Worm (Caenorhabditis elegans) whole organism, young adult: ENCODE measurements around the gene T16G12.10.

ENCODE experiments used
- B0019.2 ChIP-seq: fragments of 200-800 bp; sonication (Bioruptor generic); conservative IDR thresholded peaks from 2 replicates; pipeline ENCODE4 v1.3.6; 2022; ENCODE audit warnings: missing genetic modification reagents, missing genetic modification characterization, missing compliant biosample characterization
- B0261.1 ChIP-seq: sonication (generic microtip); optimal IDR thresholded peaks from 2 replicates; lab custom pipeline; 2016; ENCODE audit warnings: mild to moderate bottlenecking, missing genetic modification characterization, moderate library complexity, missing compliant biosample characterization
- C06A6.2 ChIP-seq: fragments of 200-800 bp; sonication (Bioruptor generic); conservative IDR thresholded peaks from 2 replicates; pipeline ENCODE4 v1.3.6; 2022; ENCODE audit warnings: missing genetic modification characterization, missing compliant biosample characterization
- F22D6.2 ChIP-seq: sonication (generic microtip); optimal IDR thresholded peaks from 2 replicates; lab custom pipeline; 2016; ENCODE audit warnings: mild to moderate bottlenecking, missing genetic modification characterization, missing compliant biosample characterization
- F37B4.10 ChIP-seq: fragments of 200-800 bp; sonication (Bioruptor generic); IDR thresholded peaks from 2 replicates; pipeline ENCODE4 v1.3.6; 2022; ENCODE audit warnings: missing genetic modification characterization, missing compliant biosample characterization
- K11D2.4 ChIP-seq: fragments of 200-800 bp; sonication (Bioruptor generic); IDR thresholded peaks from 2 replicates; pipeline ENCODE4 v1.3.6; 2022; ENCODE audit warnings: missing genetic modification reagents, missing genetic modification characterization, missing compliant biosample characterization
- Y53F4B.3 ChIP-seq: fragments of 200-800 bp; sonication (Bioruptor generic); IDR thresholded peaks from 2 replicates; pipeline ENCODE4 v1.3.6; 2022; ENCODE audit warnings: missing genetic modification reagents, missing genetic modification characterization, missing compliant biosample characterization
- ZK185.1 ChIP-seq: sonication (generic microtip); optimal IDR thresholded peaks from 2 replicates; lab custom pipeline; 2016; ENCODE audit warnings: mild to moderate bottlenecking, missing genetic modification characterization, missing compliant biosample characterization; ENCODE audit not compliant: poor library complexity, severe bottlenecking
- akir-1 ChIP-seq: fragments of 200-800 bp; sonication (Bioruptor generic); optimal IDR thresholded peaks from 2 replicates; lab custom pipeline; 2018; ENCODE audit warnings: mild to moderate bottlenecking, missing genetic modification characterization, moderate library complexity, missing compliant biosample characterization
- aptf-2 ChIP-seq: fragments of 200-800 bp; sonication (Bioruptor generic); conservative IDR thresholded peaks from 2 replicates; pipeline ENCODE4 v1.3.6; 2022; ENCODE audit warnings: missing genetic modification reagents, missing genetic modification characterization, missing compliant biosample characterization
- attf-5 ChIP-seq: fragments of 200-800 bp; sonication (Bioruptor generic); optimal IDR thresholded peaks from 2 replicates; lab custom pipeline; 2018; ENCODE audit warnings: mild to moderate bottlenecking, missing genetic modification characterization, missing compliant biosample characterization
- ccch-3 ChIP-seq: fragments of 200-800 bp; sonication (Bioruptor generic); optimal IDR thresholded peaks from 2 replicates; lab custom pipeline; 2018; ENCODE audit warnings: mild to moderate bottlenecking, missing genetic modification characterization, missing compliant biosample characterization
- ceh-40 ChIP-seq: fragments of 200-800 bp; sonication (Bioruptor generic); IDR thresholded peaks from 2 replicates; pipeline ENCODE4 v1.3.6; 2022; ENCODE audit warnings: missing genetic modification characterization, missing compliant biosample characterization
- ceh-79 ChIP-seq: sonication (generic microtip); optimal IDR thresholded peaks from 2 replicates; lab custom pipeline; 2017; ENCODE audit warnings: mild to moderate bottlenecking, missing genetic modification characterization, missing compliant biosample characterization
- ceh-91 ChIP-seq: fragments of 200-800 bp; sonication (Bioruptor generic); IDR thresholded peaks from 2 replicates; pipeline ENCODE4 v1.3.6; 2022; ENCODE audit warnings: missing genetic modification reagents, missing genetic modification characterization, missing compliant biosample characterization
- die-1 ChIP-seq: sonication (generic microtip); optimal IDR thresholded peaks from 2 replicates; lab custom pipeline; 2016; ENCODE audit warnings: missing genotype, mild to moderate bottlenecking, missing genetic modification characterization, missing compliant biosample characterization
- dox-1 ChIP-seq: fragments of 200-800 bp; sonication (Bioruptor generic); IDR thresholded peaks from 2 replicates; pipeline ENCODE4 v1.3.6; 2022; ENCODE audit warnings: missing genetic modification reagents, missing genetic modification characterization, missing compliant biosample characterization
- egl-18 ChIP-seq: fragments of 200-800 bp; sonication (Bioruptor generic); IDR thresholded peaks from 2 replicates; pipeline ENCODE4 v1.3.6; 2022; ENCODE audit warnings: missing genetic modification reagents, missing genetic modification characterization, missing compliant biosample characterization
- ekl-4 ChIP-seq: fragments of 200-800 bp; sonication (Bioruptor generic); IDR thresholded peaks from 2 replicates; pipeline ENCODE4 v1.3.6; 2022; ENCODE audit warnings: missing genetic modification reagents, missing genetic modification characterization, missing compliant biosample characterization
- him-1 ChIP-seq: sonication (generic microtip); optimal IDR thresholded peaks from 2 replicates; lab custom pipeline; 2016; ENCODE audit warnings: missing genotype, missing genetic modification reagents, missing genetic modification characterization, missing compliant biosample characterization
- hrde-1 ChIP-seq: sonication (generic microtip); optimal IDR thresholded peaks from 2 replicates; lab custom pipeline; 2016; ENCODE audit warnings: missing genetic modification characterization, mild to moderate bottlenecking, missing compliant biosample characterization, moderate library complexity, missing genotype, missing genetic modification reagents, borderline replicate concordance
- lag-1 ChIP-seq: fragments of 200-800 bp; sonication (Bioruptor generic); IDR thresholded peaks from 2 replicates; pipeline ENCODE4 v1.3.6; 2022; ENCODE audit warnings: missing genetic modification reagents, missing genetic modification characterization, missing compliant biosample characterization
- let-607 ChIP-seq, 2 experiments: fragments of 200-800 bp in 1 of 2; sonication (Bioruptor generic) in 1 of 2; sonication (generic microtip) in 1 of 2; optimal IDR thresholded peaks; 2 replicates each; lab custom pipeline; 2016 to 2018; ENCODE audit warnings: mild to moderate bottlenecking in 2 of 2, missing compliant biosample characterization in 2 of 2, missing genetic modification characterization in 2 of 2, moderate library complexity in 2 of 2, missing genotype in 1 of 2
- lin-35 ChIP-seq, 3 experiments: fragments of 150-350 bp in 2 of 3; sonication (generic microtip) in 1 of 3; optimal IDR thresholded peaks; 2 replicates each; lab custom pipeline; 2014 to 2018; ENCODE audit warnings: missing biosample characterization in 3 of 3, missing genetic modification characterization in 3 of 3, missing genetic modification reagents in 3 of 3
- lin-54 ChIP-seq: fragments of 200-800 bp; sonication (Bioruptor generic); optimal IDR thresholded peaks from 2 replicates; lab custom pipeline; 2018; ENCODE audit warnings: mild to moderate bottlenecking, missing genetic modification characterization, missing compliant biosample characterization
- lir-1 ChIP-seq: fragments of 200-800 bp; sonication (Bioruptor generic); conservative IDR thresholded peaks from 2 replicates; pipeline ENCODE4 v1.3.6; 2022; ENCODE audit warnings: missing genetic modification reagents, missing genetic modification characterization, missing compliant biosample characterization
- madf-6 ChIP-seq: fragments of 200-800 bp; sonication (Bioruptor generic); IDR thresholded peaks from 2 replicates; pipeline ENCODE4 v1.3.6; 2022; ENCODE audit warnings: missing genetic modification reagents, missing genetic modification characterization, missing compliant biosample characterization
- madf-8 ChIP-seq: fragments of 200-800 bp; sonication (Bioruptor generic); conservative IDR thresholded peaks from 2 replicates; pipeline ENCODE4 v1.3.6; 2022; ENCODE audit warnings: missing genetic modification reagents, missing genetic modification characterization, missing compliant biosample characterization
- mcd-1 ChIP-seq: fragments of 200-800 bp; sonication (Bioruptor generic); IDR thresholded peaks from 2 replicates; pipeline ENCODE4 v1.3.6; 2022; ENCODE audit warnings: missing genetic modification reagents, missing genetic modification characterization, missing compliant biosample characterization
- mel-28 ChIP-seq: sonication (generic microtip); optimal IDR thresholded peaks from 2 replicates; lab custom pipeline; 2016; ENCODE audit warnings: borderline replicate concordance, mild to moderate bottlenecking, missing genetic modification characterization, missing compliant biosample characterization
- nfyb-1 ChIP-seq: fragments of 200-800 bp; sonication (Bioruptor generic); IDR thresholded peaks from 2 replicates; pipeline ENCODE4 v1.3.6; 2022; ENCODE audit warnings: missing genetic modification reagents, missing genetic modification characterization, missing compliant biosample characterization
- nhr-120 ChIP-seq: fragments of 200-800 bp; sonication (Bioruptor generic); IDR thresholded peaks from 2 replicates; pipeline ENCODE4 v1.3.6; 2022; ENCODE audit warnings: missing genetic modification characterization, missing compliant biosample characterization
- nhr-80 ChIP-seq: sonication (generic microtip); optimal IDR thresholded peaks from 2 replicates; lab custom pipeline; 2016; ENCODE audit warnings: missing genetic modification characterization, missing compliant biosample characterization
- nhr-90 ChIP-seq: sonication (generic microtip); optimal IDR thresholded peaks from 2 replicates; lab custom pipeline; 2016; ENCODE audit warnings: missing genotype, mild to moderate bottlenecking, missing genetic modification characterization, missing compliant biosample characterization
- somi-1 ChIP-seq: fragments of 200-800 bp; sonication (Bioruptor generic); optimal IDR thresholded peaks from 2 replicates; lab custom pipeline; 2018; ENCODE audit warnings: mild to moderate bottlenecking, missing genetic modification characterization, missing compliant biosample characterization
- tbx-9 ChIP-seq: sonication (generic microtip); optimal IDR thresholded peaks from 2 replicates; lab custom pipeline; 2016; ENCODE audit warnings: borderline replicate concordance, missing genetic modification characterization, inconsistent platforms, missing compliant biosample characterization
- unc-130 ChIP-seq: sonication (generic microtip); optimal IDR thresholded peaks from 2 replicates; lab custom pipeline; 2016; ENCODE audit warnings: missing genetic modification reagents, missing genetic modification characterization, missing compliant biosample characterization
- unc-62 ChIP-seq: fragments of 150-350 bp; optimal IDR thresholded peaks from 2 replicates; lab custom pipeline; 2014; ENCODE audit warnings: missing biosample characterization, missing genetic modification reagents, missing genetic modification characterization
- zfh-2 ChIP-seq: fragments of 200-800 bp; sonication (Bioruptor generic); conservative IDR thresholded peaks from 2 replicates; pipeline ENCODE4 v1.3.6; 2022; ENCODE audit warnings: missing genetic modification reagents, missing genetic modification characterization, missing compliant biosample characterization
- zim-3 ChIP-seq: sonication (generic microtip); optimal IDR thresholded peaks from 2 replicates; lab custom pipeline; 2017; ENCODE audit warnings: mild to moderate bottlenecking, missing genetic modification characterization, moderate library complexity, missing compliant biosample characterization
- ztf-18 ChIP-seq: sonication (generic microtip); optimal IDR thresholded peaks from 2 replicates; lab custom pipeline; 2016; ENCODE audit warnings: missing genotype, mild to moderate bottlenecking, missing genetic modification characterization, missing compliant biosample characterization
- ztf-6 ChIP-seq: fragments of 200-800 bp; sonication (Bioruptor generic); IDR thresholded peaks from 2 replicates; pipeline ENCODE4 v1.3.6; 2022; ENCODE audit warnings: missing genetic modification reagents, missing genetic modification characterization, missing compliant biosample characterization

T16G12.10 gene

ce11 chrIII:10078784-10079183 lies 22.9 kb upstream of the T16G12.10 start:
- TF ChIP-seq let-607 (tag; optimal IDR thresholded peaks at IDR 0.05; lab: Kevin White, UChicago) (peak in 1 of 2 experiments; percentile 68), nhr-80 (tag; lab: Kevin White, UChicago) (peak; percentile 34), lag-1 (GFP tag; lab: Robert Waterston, UW) (no peak), K11D2.4 (GFP tag; lab: Robert Waterston, UW) (no peak), unc-62 (GFP tag; lab: Kevin White, UChicago) (peak; percentile 8)

ce11 chrIII:10078151-10078550 lies 22.2 kb upstream of the T16G12.10 start, which contains the start of gene T16G12.9:
Gene T16G12.9 (minus strand): TSS chrIII:10078251.
- TF ChIP-seq nhr-90 (tag; lab: Kevin White, UChicago) (no peak), C06A6.2 (GFP tag; lab: Robert Waterston, UW) (no peak), lin-35 (GFP tag; optimal IDR thresholded peaks at IDR 0.05; lab: Kevin White, UChicago) (no peak), egl-18 (GFP tag; lab: Robert Waterston, UW) (no peak), zim-3 (no peak), somi-1 (GFP tag; lab: Kevin White, UChicago) (no peak), F22D6.2 (tag; lab: Kevin White, UChicago) (no peak), nhr-120 (GFP tag; lab: Robert Waterston, UW) (no peak), ztf-18 (tag; lab: Kevin White, UChicago) (no peak), akir-1 (no peak), ceh-40 (GFP tag; lab: Robert Waterston, UW) (no peak), hrde-1 (tag; lab: Kevin White, UChicago) (no peak), mel-28 (tag; lab: Kevin White, UChicago) (no peak)

ce11 chrIII:10076042-10076441 lies 20.1 kb upstream of the T16G12.10 start:
- no peak for TF ChIP-seq madf-8 (GFP tag; lab: Robert Waterston, UW)
- peak; percentile 30 for TF ChIP-seq him-1 (tag; lab: Kevin White, UChicago)
- peak; percentile 86 for TF ChIP-seq nfyb-1 (GFP tag; lab: Robert Waterston, UW)
- TF ChIP-seq Y53F4B.3 (GFP tag; lab: Robert Waterston, UW) = no peak

ce11 chrIII:10069278-10069677 lies 13.3 kb upstream of the T16G12.10 start, which contains the start of gene T16G12.6:
Gene T16G12.6 (plus strand): TSS chrIII:10069578.
- TF ChIP-seq lin-54 = no peak
- no peak for TF ChIP-seq die-1 (tag; lab: Kevin White, UChicago)
- TF ChIP-seq zfh-2 (GFP tag; lab: Robert Waterston, UW) = no peak
- no peak for TF ChIP-seq ccch-3 (GFP tag; lab: Kevin White, UChicago)
- TF ChIP-seq zim-3 = no peak
- no peak for TF ChIP-seq F37B4.10

ce11 chrIII:10064140-10064539 lies 8.2 kb upstream of the T16G12.10 start, which contains the start of gene ekl-6:
Gene ekl-6 (plus strand): TSS chrIII:10064404.
- TF ChIP-seq let-607 (tag; optimal IDR thresholded peaks at IDR 0.05; lab: Kevin White, UChicago) (peak in 1 of 2 experiments; percentile 41), aptf-2 (0 out of 2 replicates have a peak, but pooled peaks have one; percentile 9), lir-1 (GFP tag; lab: Robert Waterston, UW) (0 out of 2 replicates have a peak, but pooled peaks have one; percentile 39), ZK185.1 (tag; lab: Kevin White, UChicago) (peak; percentile 89), ceh-79 (tag; lab: Kevin White, UChicago) (no peak), ceh-91 (GFP tag; lab: Robert Waterston, UW) (peak; percentile 42; the same call in 1 of the 2 replicates), B0019.2 (0 out of 2 replicates have a peak, but pooled peaks have one; percentile 23), dox-1 (GFP tag; lab: Robert Waterston, UW) (no peak; the same call in 1 of the 2 replicates), attf-5 (GFP tag; lab: Kevin White, UChicago) (peak; percentile 44), ztf-18 (tag; lab: Kevin White, UChicago) (peak; percentile 6), nhr-80 (tag; lab: Kevin White, UChicago) (no peak), unc-130 (GFP tag; lab: Kevin White, UChicago) (peak; percentile 79), madf-6 (peak; percentile 53; the same call in 1 of the 2 replicates), mcd-1 (GFP tag; lab: Robert Waterston, UW) (peak; percentile 55), ztf-6 (GFP tag; lab: Robert Waterston, UW) (0 out of 2 replicates have a peak, but pooled peaks have one; percentile 6), ekl-4 (GFP tag; lab: Robert Waterston, UW) (no peak), tbx-9 (tag; lab: Kevin White, UChicago) (no peak), B0261.1 (tag; lab: Kevin White, UChicago) (no peak)
